Worm (Caenorhabditis elegans): ENCODE results near the gene F13C5.1.

DNA sequence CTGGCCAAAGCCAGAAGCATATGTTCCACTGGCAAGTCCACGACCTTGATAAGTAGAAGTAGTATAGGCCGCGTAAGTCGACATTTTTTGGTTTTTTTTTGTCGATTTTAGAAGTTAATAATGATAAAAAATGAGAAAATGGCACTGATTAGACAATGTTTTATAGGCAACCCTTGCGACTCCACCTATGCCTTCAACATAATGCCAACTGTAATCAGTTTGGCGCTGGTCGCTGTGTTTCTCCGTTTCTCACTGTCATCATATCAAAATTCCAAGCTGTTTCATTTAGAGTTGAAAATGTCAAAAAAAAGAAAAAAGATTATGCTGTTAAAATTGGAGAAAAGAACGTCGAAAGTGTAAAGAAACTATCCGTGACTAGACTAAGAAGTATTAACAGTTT is 43.6 kb downstream of the F13C5.1 start:
- TF ChIP-seq W03F9.2 (tag; optimal IDR thresholded peaks at IDR 0.05), result no peak
- TF ChIP-seq him-1 (tag; optimal IDR thresholded peaks at IDR 0.05), result no peak
